Fruit fly (Drosophila melanogaster): ENCODE data around the gene Ogdh.
"Not testable (repeated sequence)": the region's sequence is repeated elsewhere in the genome, so short reads cannot be mapped to it uniquely, and the experiment has no call there.

Ogdh gene

dm6 chr3L:16954522-16954921 lies at the start of gene Ogdh:
Gene Ogdh (plus strand): TSS chr3L:16954822.
- TF ChIP-seq noc (tag; optimal IDR thresholded peaks at IDR 0.05), result not testable (repeated sequence)

dm6 chr3L:16910466-16910865 lies 44.2 kb upstream of the Ogdh start:
- TF ChIP-seq noc (tag; optimal IDR thresholded peaks at IDR 0.05), result no peak

- TF ChIP-seq noc (tag; optimal IDR thresholded peaks at IDR 0.05), result no peak
Observed at dm6 chr3L:16914113-16914512, 40.5 kb upstream of the Ogdh start.

- TF ChIP-seq noc (tag; optimal IDR thresholded peaks at IDR 0.05), result no peak
Observed at dm6 chr3L:16915766-16916476, 38.7 kb upstream of the Ogdh start.

dm6 chr3L:16917409-16918173 lies 37.0 kb upstream of the Ogdh start:
- no peak for TF ChIP-seq noc (tag; optimal IDR thresholded peaks at IDR 0.05)

DNA sequence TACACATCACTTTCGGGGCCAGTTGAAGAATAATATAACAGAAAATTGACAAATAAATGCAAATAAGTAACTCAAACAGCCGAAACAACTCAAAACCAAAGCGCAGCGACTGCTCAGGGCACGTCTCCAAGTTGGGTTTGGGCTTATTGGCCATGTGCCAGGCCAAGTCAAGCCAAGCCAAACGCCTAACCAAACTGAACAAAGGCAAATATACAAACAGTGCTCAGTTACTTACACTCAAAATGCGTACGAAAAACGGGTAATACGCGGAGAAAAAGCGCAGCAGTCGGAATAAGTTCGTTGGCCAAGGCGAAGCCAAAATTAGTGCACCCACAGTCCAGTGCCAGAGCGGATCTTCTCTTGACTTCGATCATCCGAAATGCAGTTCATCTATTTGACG lies 31.7 kb upstream of the Ogdh start, which contains the start of gene CG13028:
TSS of gene CG13028 (plus strand) at position 301 of the 400 bp plus-strand sequence.
- no peak for TF ChIP-seq noc (tag; optimal IDR thresholded peaks at IDR 0.05)

DNA sequence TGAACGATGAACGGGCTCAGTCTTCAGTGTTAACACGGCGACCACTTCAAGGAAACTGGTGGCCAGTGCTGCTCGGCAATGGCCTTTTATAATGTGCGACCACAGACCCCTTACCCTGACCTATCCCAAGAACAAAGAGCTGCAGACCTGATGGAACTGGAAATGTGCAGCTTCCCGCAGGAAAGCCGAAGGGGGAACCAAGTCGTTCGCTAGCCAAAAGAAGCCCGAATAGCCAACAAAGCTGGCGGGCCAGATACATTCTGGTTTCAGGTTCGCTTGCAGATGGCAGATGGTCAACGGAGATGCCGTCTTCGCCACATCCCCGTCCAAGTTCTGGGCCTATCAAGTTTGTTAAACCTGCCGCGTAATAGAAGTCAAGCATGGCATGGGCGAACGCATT lies 27.2 kb upstream of the Ogdh start, which contains the start of gene CG13023:
TSS of gene CG13023 (minus strand) at position 60 of the 400 bp plus-strand sequence.
- TF ChIP-seq noc (tag; optimal IDR thresholded peaks at IDR 0.05), result no peak

DNA sequence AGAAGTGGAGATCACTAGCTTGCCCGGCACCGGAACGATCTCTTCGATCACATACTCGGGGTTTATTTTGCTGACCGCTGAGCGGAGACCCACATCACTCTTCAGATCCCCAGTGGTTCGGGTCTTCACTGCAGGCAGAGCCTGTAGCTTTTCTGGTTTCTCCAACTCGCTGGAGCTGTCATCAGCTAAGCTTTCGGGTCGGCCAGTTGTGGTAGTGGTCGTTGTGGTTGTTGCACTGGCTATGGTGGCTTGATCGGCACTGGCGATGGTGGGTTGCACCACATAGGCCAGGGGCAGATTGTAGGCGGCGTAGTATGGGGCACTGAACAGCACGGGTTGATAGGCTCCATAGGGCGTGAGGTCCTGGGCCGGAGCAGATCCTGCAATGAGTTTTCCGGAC lies 24.1 kb upstream of the Ogdh start:
- no peak for TF ChIP-seq noc (tag; optimal IDR thresholded peaks at IDR 0.05)

DNA sequence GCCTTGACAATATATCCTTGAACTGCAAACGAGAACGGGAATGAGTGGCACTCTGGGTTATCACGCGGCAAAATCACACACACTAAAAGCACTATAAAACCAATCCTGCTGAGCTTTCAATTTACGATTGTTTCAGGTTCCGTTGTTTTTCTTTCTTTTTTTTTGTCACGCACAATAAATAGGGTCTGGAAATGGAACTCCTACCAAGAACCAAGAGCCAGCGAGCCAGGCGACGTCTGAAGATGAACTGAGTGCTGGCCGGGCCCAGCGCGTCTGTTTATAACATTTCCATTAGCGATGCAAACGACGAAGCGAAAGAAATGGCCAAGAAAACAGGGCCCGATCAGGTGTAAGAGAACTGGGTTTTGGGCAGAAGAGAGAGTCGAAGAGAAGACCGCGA lies 19.3 kb upstream of the Ogdh start, which contains the start of gene CG11905:
TSS of gene CG11905 (minus strand) at position 253 of the 400 bp plus-strand sequence.
- no peak for TF ChIP-seq noc (tag; optimal IDR thresholded peaks at IDR 0.05)

DNA sequence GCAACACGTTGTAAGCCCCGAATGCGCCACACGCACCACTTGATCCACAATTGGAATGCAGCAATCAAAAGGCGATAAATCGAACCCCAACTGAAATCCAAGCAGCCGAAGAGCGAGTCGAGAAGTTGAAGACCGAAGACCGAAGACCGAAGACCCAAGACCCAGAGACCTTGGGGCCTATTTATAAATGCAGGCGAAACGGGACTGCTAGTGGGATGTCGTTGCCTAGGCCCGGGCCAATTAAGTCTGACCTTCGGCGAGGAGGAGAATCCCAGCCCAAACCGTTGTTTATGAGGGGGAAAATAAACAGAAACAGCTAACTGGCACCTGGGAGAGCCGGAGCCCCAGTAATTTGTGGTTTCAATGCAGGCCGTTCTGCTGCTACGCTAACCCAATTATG lies 17.9 kb upstream of the Ogdh start:
- TF ChIP-seq noc (tag; optimal IDR thresholded peaks at IDR 0.05), result no peak

DNA sequence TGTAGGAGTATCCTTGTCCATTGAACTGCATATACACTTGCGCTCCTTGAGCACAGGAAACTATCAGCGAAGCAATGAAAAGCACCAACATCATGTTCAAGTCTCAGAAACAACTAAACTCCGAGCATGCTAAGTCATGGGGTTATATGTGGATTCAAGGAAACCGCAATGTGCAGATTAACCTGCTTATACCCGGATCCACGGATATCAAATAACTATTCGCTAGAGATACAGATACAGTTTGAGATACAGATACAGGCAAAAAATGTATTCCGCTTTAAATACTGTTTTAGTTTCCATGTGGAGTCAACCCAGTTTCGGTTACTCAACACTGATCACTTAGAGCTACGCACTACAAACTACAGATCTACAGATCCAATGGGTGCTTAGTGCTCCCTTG lies 15.8 kb upstream of the Ogdh start, which contains the start of gene CG13022:
TSS of gene CG13022 (minus strand) at position 101 of the 400 bp plus-strand sequence.
- no peak for TF ChIP-seq noc (tag; optimal IDR thresholded peaks at IDR 0.05)

DNA sequence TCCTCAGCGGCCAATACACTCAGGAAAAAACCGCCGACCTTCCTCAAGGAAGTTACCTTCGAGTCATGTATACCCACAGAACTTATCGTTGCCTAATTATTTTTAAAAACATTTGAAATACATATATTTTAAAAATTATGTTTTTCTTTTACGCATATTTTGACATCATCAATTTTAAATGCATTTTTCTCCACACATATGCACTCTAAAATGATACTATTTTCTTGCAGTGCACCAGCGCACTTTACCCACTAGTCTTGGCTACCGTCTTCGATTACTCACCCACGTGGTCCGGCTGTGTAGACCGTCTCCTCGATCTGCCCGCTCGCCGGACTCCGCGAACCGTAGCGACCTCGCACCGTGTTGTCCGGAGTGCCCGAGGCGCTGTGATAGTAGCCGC lies 13.3 kb upstream of the Ogdh start:
- TF ChIP-seq noc (tag; optimal IDR thresholded peaks at IDR 0.05), result no peak

DNA sequence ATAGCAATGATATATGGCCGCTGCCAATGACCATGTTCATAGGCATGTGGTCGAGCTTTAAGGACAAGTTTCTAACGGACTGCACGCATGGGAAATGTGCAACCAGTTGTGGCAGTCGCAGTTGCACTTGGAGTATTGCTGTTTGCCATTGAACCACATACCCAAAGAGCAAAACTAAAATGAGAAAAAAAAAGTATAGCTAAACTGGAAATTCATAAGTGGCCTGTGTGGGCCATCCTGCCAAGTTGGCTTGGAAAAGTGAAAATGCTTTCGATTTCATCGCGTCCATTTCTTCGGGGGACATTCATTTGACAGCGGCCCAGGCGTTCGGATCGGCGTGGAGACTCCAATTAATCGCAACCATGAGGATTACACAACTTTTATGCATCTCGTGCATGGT lies 10.6 kb upstream of the Ogdh start, which contains the start of gene Obp73a:
TSS of gene Obp73a (plus strand) at position 301 of the 400 bp plus-strand sequence.
- no peak for TF ChIP-seq noc (tag; optimal IDR thresholded peaks at IDR 0.05)

DNA sequence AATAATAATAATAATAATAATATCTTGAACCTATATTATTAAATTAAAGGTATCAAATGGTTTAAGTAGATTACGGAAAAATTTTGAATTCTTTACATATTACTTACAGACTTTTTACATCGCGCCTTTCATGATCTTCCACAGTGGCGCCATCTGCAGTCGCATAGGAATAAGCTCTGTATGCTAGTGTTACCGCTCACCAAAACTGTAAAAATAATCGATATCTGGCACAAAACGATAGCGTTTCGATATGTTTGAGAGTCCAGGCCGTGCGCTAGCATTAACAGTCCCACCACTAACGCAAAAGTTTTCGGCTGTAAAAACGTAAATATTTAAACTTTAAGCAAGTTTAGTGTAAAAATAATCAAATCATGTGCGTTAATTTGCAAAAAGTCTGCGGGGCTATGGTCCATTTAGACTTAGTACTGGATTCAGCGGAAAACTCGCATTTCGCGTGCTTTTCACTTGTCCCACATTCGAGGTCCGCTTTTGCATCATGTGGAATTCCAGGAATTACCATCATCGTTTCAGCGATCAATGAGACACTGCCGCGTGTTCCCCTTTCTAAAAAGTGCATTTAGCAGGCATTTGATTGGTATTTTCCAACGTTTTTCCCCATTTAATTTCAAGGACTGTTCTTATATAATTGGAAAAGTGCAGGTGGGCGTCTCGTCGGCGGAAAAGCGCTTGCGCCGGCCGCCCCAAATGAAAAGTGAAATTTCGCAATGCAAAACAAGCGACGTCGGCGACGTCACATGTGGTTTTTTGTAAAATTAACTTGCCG lies 789 bp downstream of the Ogdh start:
- no peak for TF ChIP-seq noc (tag; optimal IDR thresholded peaks at IDR 0.05)

dm6 chr3L:16956003-16956767 lies 1.6 kb downstream of the Ogdh start:
- no peak for TF ChIP-seq noc (tag; optimal IDR thresholded peaks at IDR 0.05)
